Fruit fly (Drosophila melanogaster): ENCODE measurements around the gene prt.

dm6 chr3R:23733771-23734170 lies 34.9 kb upstream of the prt start:
- no peak for TF ChIP-seq CG12768 (GFP tag; optimal IDR thresholded peaks at IDR 0.05)
- no peak for TF ChIP-seq toe (GFP tag; optimal IDR thresholded peaks at IDR 0.05)
- TF ChIP-seq CG14711 (tag; optimal IDR thresholded peaks at IDR 0.05), result no peak
- TF ChIP-seq CG7101 (tag; optimal IDR thresholded peaks at IDR 0.05), result no peak
- TF ChIP-seq ovo (GFP tag; optimal IDR thresholded peaks at IDR 0.05), result no peak
- TF ChIP-seq cnc (optimal IDR thresholded peaks at IDR 0.05), result no peak
- no peak for TF ChIP-seq bab1 (GFP tag; optimal IDR thresholded peaks at IDR 0.05)
- TF ChIP-seq tj (GFP tag; optimal IDR thresholded peaks at IDR 0.05), result no peak
- no peak for TF ChIP-seq CG33017 (tag; optimal IDR thresholded peaks at IDR 0.05)
- no peak for TF ChIP-seq pad (GFP tag; optimal IDR thresholded peaks at IDR 0.05)
- no peak for TF ChIP-seq CG1620 (GFP tag; optimal IDR thresholded peaks at IDR 0.05)
- no peak for TF ChIP-seq Clk (GFP tag; optimal IDR thresholded peaks at IDR 0.05)
- no peak for TF ChIP-seq kay (GFP tag; ENCODE audit: borderline replicate concordance)
